Worm (Caenorhabditis elegans): Measurements from ENCODE around the gene egl-3.

- TF ChIP-seq rcor-1 (GFP tag; IDR thresholded peaks at IDR 0.05) (no peak), sea-2 (GFP tag; IDR thresholded peaks at IDR 0.05) (no peak), lin-26 (GFP tag; IDR thresholded peaks at IDR 0.05) (no peak), gei-17 (GFP tag; optimal IDR thresholded peaks at IDR 0.05) (no peak), rec-8 (tag; optimal IDR thresholded peaks at IDR 0.05) (no peak)
Observed at ce11 chrV:10166368-10166767, 7.2 kb downstream of the egl-3 start, which contains the start of gene C51E3.6.
